Fruit fly (Drosophila melanogaster) whole organism, prepupa: Measurements from ENCODE around the gene CG13360.

Experiments
- Blimp-1 ChIP-seq: fragments of 200-800 bp; sonication (Bioruptor generic); optimal IDR thresholded peaks from 3 replicates; lab custom pipeline; 2017; ENCODE audit warnings: missing biosample characterization, missing genetic modification characterization, mild to moderate bottlenecking, moderate library complexity, missing genetic modification reagents
- CG10631 ChIP-seq: fragments of 200-800 bp; sonication (Bioruptor generic); optimal IDR thresholded peaks from 2 replicates; lab custom pipeline; 2016; ENCODE audit warnings: missing biosample characterization, missing genetic modification characterization
- CG10669 ChIP-seq: fragments of 200-800 bp; sonication (Bioruptor generic); optimal IDR thresholded peaks from 3 replicates; lab custom pipeline; 2018; ENCODE audit warnings: missing biosample characterization, mild to moderate bottlenecking, missing genetic modification characterization, moderate library complexity
- CG15336 ChIP-seq: fragments of 200-800 bp; sonication (Bioruptor generic); IDR thresholded peaks from 2 replicates; pipeline ENCODE4 v1.3.6; 2022; ENCODE audit warnings: missing biosample characterization, missing genetic modification characterization
- CG1621 ChIP-seq: fragments of 200-800 bp; sonication (Bioruptor generic); optimal IDR thresholded peaks from 3 replicates; lab custom pipeline; 2018; ENCODE audit warnings: missing biosample characterization, mild to moderate bottlenecking, missing genetic modification characterization
- CG16779 ChIP-seq: fragments of 200-800 bp; sonication (Bioruptor generic); optimal IDR thresholded peaks from 3 replicates; lab custom pipeline; 2017; ENCODE audit warnings: missing biosample characterization, mild to moderate bottlenecking, missing genetic modification characterization
- CG3032 ChIP-seq: fragments of 200-800 bp; optimal IDR thresholded peaks from 2 replicates; lab custom pipeline; 2019; ENCODE audit warnings: missing biosample characterization, mild to moderate bottlenecking, missing genetic modification characterization, moderate library complexity
- CG31627 ChIP-seq: fragments of 200-800 bp; sonication (Bioruptor generic); optimal IDR thresholded peaks from 3 replicates; lab custom pipeline; 2016; ENCODE audit warnings: missing biosample characterization, missing genetic modification characterization
- CG32006 ChIP-seq: fragments of 200-800 bp; sonication (Bioruptor generic); optimal IDR thresholded peaks from 3 replicates; lab custom pipeline; 2017; ENCODE audit warnings: missing biosample characterization, mild to moderate bottlenecking, missing genetic modification characterization
- CG34406 ChIP-seq: fragments of 200-800 bp; sonication (Bioruptor generic); optimal IDR thresholded peaks from 3 replicates; lab custom pipeline; 2016; ENCODE audit warnings: missing biosample characterization, missing genetic modification characterization
- CG3919 ChIP-seq: fragments of 200-800 bp; sonication (Bioruptor generic); optimal IDR thresholded peaks from 3 replicates; lab custom pipeline; 2016; ENCODE audit warnings: missing biosample characterization, missing genetic modification characterization
- CG4318 ChIP-seq: fragments of 200-800 bp; sonication (Bioruptor generic); optimal IDR thresholded peaks from 3 replicates; lab custom pipeline; 2017; ENCODE audit warnings: missing biosample characterization, mild to moderate bottlenecking, missing genetic modification characterization
- CG6163 ChIP-seq: fragments of 200-800 bp; sonication (Bioruptor generic); IDR thresholded peaks from 3 replicates; pipeline ENCODE4 v1.3.6; 2022; ENCODE audit warnings: missing biosample characterization, missing genetic modification characterization
- CG6276 ChIP-seq: fragments of 200-800 bp; sonication (Bioruptor generic); optimal IDR thresholded peaks from 2 replicates; lab custom pipeline; 2017; ENCODE audit warnings: missing biosample characterization, mild to moderate bottlenecking, missing genetic modification characterization
- CG6792 ChIP-seq: fragments of 200-800 bp; sonication (Bioruptor generic); optimal IDR thresholded peaks from 3 replicates; lab custom pipeline; 2016; ENCODE audit warnings: missing biosample characterization, missing genetic modification characterization
- CG6808 ChIP-seq: fragments of 200-800 bp; sonication (Bioruptor generic); optimal IDR thresholded peaks from 3 replicates; lab custom pipeline; 2017; ENCODE audit warnings: missing biosample characterization, missing genetic modification characterization, mild to moderate bottlenecking, moderate library complexity, missing genetic modification reagents
- CG6854 ChIP-seq: fragments of 200-800 bp; sonication (Bioruptor generic); optimal IDR thresholded peaks from 2 replicates; lab custom pipeline; 2017; ENCODE audit warnings: missing biosample characterization, mild to moderate bottlenecking, missing genetic modification characterization
- CG8119 ChIP-seq: fragments of 200-800 bp; sonication (Bioruptor generic); IDR thresholded peaks from 3 replicates; pipeline ENCODE4 v1.3.6; 2022; ENCODE audit warnings: missing biosample characterization, missing genetic modification characterization
- CG8319 ChIP-seq: fragments of 200-800 bp; sonication (Bioruptor generic); optimal IDR thresholded peaks from 3 replicates; lab custom pipeline; 2016; ENCODE audit warnings: missing biosample characterization, missing genetic modification characterization
- CG8632 ChIP-seq: fragments of 200-800 bp; sonication (Bioruptor generic); optimal IDR thresholded peaks from 3 replicates; lab custom pipeline; 2016; ENCODE audit warnings: missing biosample characterization, missing genetic modification characterization
- CG9139 ChIP-seq: fragments of 200-800 bp; sonication (Bioruptor generic); optimal IDR thresholded peaks from 3 replicates; lab custom pipeline; 2017; ENCODE audit warnings: missing biosample characterization, mild to moderate bottlenecking, missing genetic modification characterization
- Eip75B ChIP-seq: fragments of 200-800 bp; sonication (Bioruptor generic); optimal IDR thresholded peaks from 3 replicates; lab custom pipeline; 2016; ENCODE audit warnings: missing biosample characterization, missing genetic modification characterization
- Eip78C ChIP-seq: fragments of 200-800 bp; sonication (Bioruptor generic); peaks from one replicate; lab custom pipeline; 2016; ENCODE audit warnings: missing biosample characterization, missing genetic modification characterization
- Eip93F ChIP-seq: fragments of 200-800 bp; sonication (Bioruptor generic); optimal IDR thresholded peaks from 2 replicates; lab custom pipeline; 2016; ENCODE audit warnings: missing biosample characterization, mild to moderate bottlenecking, missing genetic modification characterization
- Gug ChIP-seq: fragments of 200-800 bp; sonication (Bioruptor generic); IDR thresholded peaks from 2 replicates; pipeline ENCODE4 v1.3.6; 2022; ENCODE audit warnings: missing biosample characterization, missing genetic modification characterization
- Hr38 ChIP-seq: sonication (Bioruptor generic); optimal IDR thresholded peaks from 2 replicates; lab custom pipeline; 2016; ENCODE audit warnings: missing biosample characterization, missing genetic modification characterization
- Hr39 ChIP-seq: fragments of 200-800 bp; sonication (Bioruptor generic); optimal IDR thresholded peaks from 2 replicates; lab custom pipeline; 2016; ENCODE audit warnings: missing biosample characterization, missing genetic modification characterization
- Hr4 ChIP-seq: fragments of 200-800 bp; sonication (Bioruptor generic); optimal IDR thresholded peaks from 3 replicates; lab custom pipeline; 2016; ENCODE audit warnings: missing biosample characterization, missing genetic modification characterization
- Met ChIP-seq: fragments of 200-800 bp; sonication (Bioruptor generic); optimal IDR thresholded peaks from 3 replicates; lab custom pipeline; 2016; ENCODE audit warnings: missing biosample characterization, missing genetic modification characterization
- Smox ChIP-seq: fragments of 200-800 bp; sonication (Bioruptor generic); optimal IDR thresholded peaks from 3 replicates; lab custom pipeline; 2016; ENCODE audit warnings: missing biosample characterization, missing genetic modification characterization
- Sox102F ChIP-seq: fragments of 200-800 bp; sonication (Bioruptor generic); optimal IDR thresholded peaks from 2 replicates; lab custom pipeline; 2016; ENCODE audit warnings: missing biosample characterization, mild to moderate bottlenecking, missing genetic modification characterization
- Sox14 ChIP-seq: fragments of 200-800 bp; sonication (Bioruptor generic); optimal IDR thresholded peaks from 3 replicates; lab custom pipeline; 2016; ENCODE audit warnings: missing biosample characterization, missing genetic modification characterization
- achi ChIP-seq: fragments of 200-800 bp; sonication (Bioruptor generic); optimal IDR thresholded peaks from 3 replicates; lab custom pipeline; 2016; ENCODE audit warnings: missing biosample characterization, missing genetic modification characterization
- cyc ChIP-seq: fragments of 200-800 bp; sonication (Bioruptor generic); optimal IDR thresholded peaks from 3 replicates; lab custom pipeline; 2016; ENCODE audit warnings: missing biosample characterization, missing genetic modification characterization
- dac ChIP-seq: fragments of 200-800 bp; sonication (Bioruptor generic); optimal IDR thresholded peaks from 2 replicates; lab custom pipeline; 2017; ENCODE audit warnings: missing biosample characterization, mild to moderate bottlenecking, missing genetic modification characterization
- dsx ChIP-seq: fragments of 200-800 bp; optimal IDR thresholded peaks from 3 replicates; lab custom pipeline; 2019; ENCODE audit warnings: missing biosample characterization, mild to moderate bottlenecking, missing genetic modification characterization, moderate library complexity; ENCODE audit not compliant: poor library complexity, severe bottlenecking
- esn ChIP-seq: fragments of 200-800 bp; sonication (Bioruptor generic); optimal IDR thresholded peaks from 2 replicates; lab custom pipeline; 2016; ENCODE audit warnings: missing biosample characterization, mild to moderate bottlenecking, missing genetic modification characterization, moderate library complexity
- fd59A ChIP-seq: fragments of 200-800 bp; sonication (Bioruptor generic); optimal IDR thresholded peaks from 2 replicates; lab custom pipeline; 2017; ENCODE audit warnings: missing biosample characterization, mild to moderate bottlenecking, missing genetic modification characterization, missing genetic modification reagents
- fd85E ChIP-seq: fragments of 200-800 bp; sonication (Bioruptor generic); optimal IDR thresholded peaks from 3 replicates; lab custom pipeline; 2016; ENCODE audit warnings: missing biosample characterization, missing genetic modification characterization
- fkh ChIP-seq: fragments of 200-800 bp; sonication (Bioruptor generic); optimal IDR thresholded peaks from 3 replicates; lab custom pipeline; 2017; ENCODE audit warnings: missing biosample characterization, mild to moderate bottlenecking, missing genetic modification characterization, moderate library complexity
- lz ChIP-seq: fragments of 200-800 bp; sonication (Bioruptor generic); optimal IDR thresholded peaks from 3 replicates; lab custom pipeline; 2016; ENCODE audit warnings: missing biosample characterization, missing genetic modification characterization
- net ChIP-seq: fragments of 200-800 bp; sonication (Bioruptor generic); optimal IDR thresholded peaks from 3 replicates; lab custom pipeline; 2016; ENCODE audit warnings: missing biosample characterization, missing genetic modification characterization
- salr ChIP-seq, 2 experiments: fragments of 200-800 bp; sonication (Bioruptor generic); optimal IDR thresholded peaks; 3 replicates each; lab custom pipeline; 2016 to 2018; ENCODE audit warnings: missing biosample characterization in 2 of 2, missing genetic modification characterization in 2 of 2, mild to moderate bottlenecking in 1 of 2
- spab ChIP-seq: fragments of 200-800 bp; sonication (Bioruptor generic); optimal IDR thresholded peaks from 2 replicates; lab custom pipeline; 2017; ENCODE audit warnings: missing biosample characterization, mild to moderate bottlenecking, missing genetic modification characterization, missing genetic modification reagents
- ss ChIP-seq, 2 experiments: fragments of 200-800 bp; sonication (Bioruptor generic); optimal IDR thresholded peaks; 2 replicates in 1 of 2; 3 replicates in 1 of 2; lab custom pipeline; 2017 to 2018; ENCODE audit warnings: mild to moderate bottlenecking in 2 of 2, missing biosample characterization in 2 of 2, missing genetic modification characterization in 2 of 2, moderate library complexity in 1 of 2
- svp ChIP-seq: fragments of 200-800 bp; sonication (Bioruptor generic); peaks from one replicate; lab custom pipeline; 2016; ENCODE audit warnings: missing biosample characterization, missing genetic modification characterization
- topi ChIP-seq: fragments of 200-800 bp; sonication (Bioruptor generic); optimal IDR thresholded peaks from 3 replicates; lab custom pipeline; 2016; ENCODE audit warnings: missing biosample characterization, missing genetic modification characterization

Gene CG13360

dm6 chrX:792923-793322 is 3.0 kb upstream of the CG13360 start, which contains the start of gene CG16989:
CG16989 (plus strand) TSS chrX:793147.
- TF ChIP-seq fkh (GFP tag; lab: Kevin White, UChicago) (peak; percentile 28), esn (GFP tag; lab: Kevin White, UChicago) (no peak), achi (peak; percentile 90), CG1621 (tag; lab: Kevin White, UChicago) (peak; percentile 57), CG6854 (no peak)

dm6 chrX:784456-784855 is 5.4 kb downstream of the CG13360 start, which contains the start of gene tw:
tw (plus strand) TSS chrX:784746.
- TF ChIP-seq CG31627 (GFP tag; lab: Kevin White, UChicago) (no peak), Sox14 (no peak), Eip75B (no peak), CG10631 (GFP tag; lab: Kevin White, UChicago) (no peak), Smox (no peak), CG3032 (tag; lab: Kevin White, UChicago) (peak; percentile 13), CG16779 (tag; lab: Kevin White, UChicago) (no peak), CG6276 (no peak), CG9139 (GFP tag; lab: Kevin White, UChicago) (no peak), fd85E (no peak), cyc (GFP tag; lab: Kevin White, UChicago) (no peak), esn (GFP tag; lab: Kevin White, UChicago) (peak; percentile 15)
- TF ChIP-seq, all 60 proteins: peak for 2

dm6 chrX:779344-779743 is 10.5 kb downstream of the CG13360 start:
- peak; percentile 44 for TF ChIP-seq CG6276
- peak; percentile 63 to 69 for TF ChIP-seq ss (GFP tag; optimal IDR thresholded peaks at IDR 0.05; lab: Kevin White, UChicago)
- peak; percentile 33 for TF ChIP-seq CG8319 (GFP tag; lab: Kevin White, UChicago)
- TF ChIP-seq CG6808, result peak; percentile 60
- TF ChIP-seq CG34406, result peak; percentile 55
- TF ChIP-seq Met (GFP tag; lab: Kevin White, UChicago), result peak; percentile 68
- TF ChIP-seq CG32006, result peak; percentile 64
- TF ChIP-seq CG4318 (GFP tag; lab: Kevin White, UChicago), result peak; percentile 36
- peak; percentile 60 for TF ChIP-seq CG10631 (GFP tag; lab: Kevin White, UChicago)
- no peak for TF ChIP-seq Eip93F (GFP tag; lab: Kevin White, UChicago)
- peak; percentile 87 for TF ChIP-seq svp (GFP tag; lab: Kevin White, UChicago)
- peak; percentile 60 for TF ChIP-seq lz (GFP tag; lab: Kevin White, UChicago)
- TF ChIP-seq CG3032 (tag; lab: Kevin White, UChicago), result peak; percentile 45
- peak; percentile 47 for TF ChIP-seq dsx (GFP tag; lab: Kevin White, UChicago)
- peak; percentile 40 for TF ChIP-seq CG10669 (GFP tag; lab: Kevin White, UChicago)
- no peak for TF ChIP-seq Gug (GFP tag; lab: Robert Waterston, UW)
- TF ChIP-seq net (GFP tag; lab: Kevin White, UChicago), result peak; percentile 51
- TF ChIP-seq Hr38 (GFP tag; lab: Kevin White, UChicago), result no peak
- TF ChIP-seq Hr4 (GFP tag; lab: Kevin White, UChicago), result peak; percentile 36
- TF ChIP-seq CG15336 (GFP tag; lab: Robert Waterston, UW), result peak; percentile 47; the same call in 1 of the 2 replicates
- peak; percentile 38 for TF ChIP-seq spab (GFP tag; lab: Kevin White, UChicago)
- TF ChIP-seq CG8632, result peak; percentile 48
- TF ChIP-seq Hr39 (GFP tag; lab: Kevin White, UChicago), result peak; percentile 57
- TF ChIP-seq Eip78C (GFP tag; lab: Kevin White, UChicago), result peak; percentile 83
- TF ChIP-seq dac, result peak; percentile 12
- TF ChIP-seq CG6792 (GFP tag; lab: Kevin White, UChicago), result peak; percentile 65
- no peak for TF ChIP-seq CG6163
- TF ChIP-seq salr (GFP tag; optimal IDR thresholded peaks at IDR 0.05; lab: Kevin White, UChicago), result peak in 1 of 2 experiments; percentile 25
- peak; percentile 72 for TF ChIP-seq CG8119 (GFP tag; lab: Robert Waterston, UW)
- peak; percentile 71 for TF ChIP-seq Smox
- no peak for TF ChIP-seq Blimp-1 (GFP tag; lab: Kevin White, UChicago)
- peak; percentile 54 for TF ChIP-seq CG3919 (GFP tag; lab: Kevin White, UChicago)
- peak; percentile 67 for TF ChIP-seq topi (GFP tag; lab: Kevin White, UChicago)
- TF ChIP-seq CG31627 (GFP tag; lab: Kevin White, UChicago), result peak; percentile 59
- peak; percentile 64 for TF ChIP-seq Sox102F (GFP tag; lab: Kevin White, UChicago)
- TF ChIP-seq esn (GFP tag; lab: Kevin White, UChicago), result peak; percentile 65
- peak; percentile 45 for TF ChIP-seq fd59A
- peak; percentile 20 for TF ChIP-seq CG16779 (tag; lab: Kevin White, UChicago)
